Worm (Caenorhabditis elegans) whole organism, early embryonic: ENCODE measurements around the gene wrm-1.

Experiments
- B0310.2 ChIP-seq: sonication (generic microtip); optimal IDR thresholded peaks from 2 replicates; lab custom pipeline; 2016; ENCODE audit warnings: mild to moderate bottlenecking, missing genetic modification characterization, missing compliant biosample characterization
- F13C5.2 ChIP-seq: sonication (generic microtip); optimal IDR thresholded peaks from 2 replicates; lab custom pipeline; 2017; ENCODE audit warnings: mild to moderate bottlenecking, missing genetic modification characterization, inconsistent platforms, missing compliant biosample characterization
- aly-1 ChIP-seq: sonication (generic microtip); optimal IDR thresholded peaks from 2 replicates; lab custom pipeline; 2016; ENCODE audit warnings: missing genetic modification characterization, missing compliant biosample characterization
- ama-1 ChIP-seq: fragments of 150-350 bp; optimal IDR thresholded peaks from 2 replicates; lab custom pipeline; 2014
- ceh-13 ChIP-seq: fragments of 200-800 bp; sonication (Bioruptor generic); optimal IDR thresholded peaks from 2 replicates; lab custom pipeline; 2018; ENCODE audit warnings: mild to moderate bottlenecking, missing genetic modification characterization, missing compliant biosample characterization
- ceh-36 ChIP-seq: sonication (generic microtip); optimal IDR thresholded peaks from 2 replicates; lab custom pipeline; 2016; ENCODE audit warnings: missing genetic modification characterization, inconsistent platforms, missing compliant biosample characterization
- ets-7 ChIP-seq: sonication (generic microtip); optimal IDR thresholded peaks from 2 replicates; lab custom pipeline; 2016; ENCODE audit warnings: missing genotype, missing genetic modification characterization, missing compliant biosample characterization
- flt-1 ChIP-seq: fragments of 200-800 bp; sonication (Bioruptor generic); IDR thresholded peaks from 2 replicates; pipeline ENCODE4 v1.3.6; 2022; ENCODE audit warnings: missing genetic modification characterization, missing compliant biosample characterization
- hmbx-1 ChIP-seq: sonication (generic microtip); optimal IDR thresholded peaks from 2 replicates; lab custom pipeline; 2016; ENCODE audit warnings: mild to moderate bottlenecking, missing genetic modification characterization, missing compliant biosample characterization
- hmg-4 ChIP-seq: fragments of 200-800 bp; sonication (Bioruptor generic); optimal IDR thresholded peaks from 2 replicates; lab custom pipeline; 2018; ENCODE audit warnings: mild to moderate bottlenecking, missing genetic modification characterization, missing compliant biosample characterization
- hnd-1 ChIP-seq: sonication (generic microtip); optimal IDR thresholded peaks from 2 replicates; lab custom pipeline; 2016; ENCODE audit warnings: missing genetic modification characterization, missing compliant biosample characterization
- pes-1 ChIP-seq: fragments of 200-800 bp; sonication (Bioruptor generic); IDR thresholded peaks from 2 replicates; pipeline ENCODE4 v1.3.6; 2022; ENCODE audit warnings: missing genetic modification reagents, missing genetic modification characterization, missing compliant biosample characterization
- scrt-1 ChIP-seq: fragments of 200-800 bp; sonication (Bioruptor generic); IDR thresholded peaks from 2 replicates; pipeline ENCODE4 v1.3.6; 2022; ENCODE audit warnings: missing genetic modification characterization, missing compliant biosample characterization
- sea-1 ChIP-seq: fragments of 200-800 bp; sonication (Bioruptor generic); conservative IDR thresholded peaks from 2 replicates; pipeline ENCODE4 v1.3.6; 2022; ENCODE audit warnings: missing genetic modification characterization, missing compliant biosample characterization
- tbx-11 ChIP-seq: fragments of 200-800 bp; sonication (Bioruptor generic); IDR thresholded peaks from 2 replicates; pipeline ENCODE4 v1.3.6; 2022; ENCODE audit warnings: missing genetic modification characterization, missing compliant biosample characterization
- tbx-37 ChIP-seq: fragments of 200-800 bp; sonication (Bioruptor generic); conservative IDR thresholded peaks from 2 replicates; pipeline ENCODE4 v1.3.6; 2022; ENCODE audit warnings: missing genetic modification reagents, missing genetic modification characterization, missing compliant biosample characterization
- tra-4 ChIP-seq: sonication (generic microtip); optimal IDR thresholded peaks from 2 replicates; lab custom pipeline; 2017; ENCODE audit warnings: missing genetic modification characterization, missing compliant biosample characterization

The wrm-1 gene

ce11 chrIII:5711881-5712643 is 10.6 kb upstream of the wrm-1 start:
- TF ChIP-seq hmg-4 (GFP tag; lab: Kevin White, UChicago) (no peak), hmbx-1 (tag; lab: Kevin White, UChicago) (no peak)

ce11 chrIII:5714230-5714983 is 8.2 kb upstream of the wrm-1 start, which contains the start of gene arf-1:
TSS of gene arf-1 (plus strand) at chrIII:5714886.
- TF ChIP-seq ceh-36 (tag; lab: Kevin White, UChicago) (no peak), hmg-4 (GFP tag; lab: Kevin White, UChicago) (no peak), flt-1 (GFP tag; lab: Robert Waterston, UW) (no peak), hmbx-1 (tag; lab: Kevin White, UChicago) (no peak), F13C5.2 (no peak), B0310.2 (tag; lab: Kevin White, UChicago) (no peak), hnd-1 (tag; lab: Kevin White, UChicago) (no peak), pes-1 (GFP tag; lab: Robert Waterston, UW) (no peak), tbx-11 (no peak), ets-7 (tag; lab: Kevin White, UChicago) (no peak), aly-1 (tag; lab: Kevin White, UChicago) (no peak), ama-1 (lab: Kevin White, UChicago) (no peak), tra-4 (tag; lab: Kevin White, UChicago) (no peak), scrt-1 (GFP tag; lab: Robert Waterston, UW) (no peak), tbx-37 (GFP tag; lab: Robert Waterston, UW) (no peak), sea-1 (GFP tag; lab: Robert Waterston, UW) (no peak), ceh-13 (no peak)

ce11 chrIII:5714984-5715454 is 7.6 kb upstream of the wrm-1 start:
- peak; percentile 83 for TF ChIP-seq ama-1 (lab: Kevin White, UChicago)
- TF ChIP-seq hmg-4 (GFP tag; lab: Kevin White, UChicago): no peak
- TF ChIP-seq F13C5.2: no peak
- TF ChIP-seq ceh-36 (tag; lab: Kevin White, UChicago): peak; percentile 27

ce11 chrIII:5715467-5715866 is 7.2 kb upstream of the wrm-1 start:
- TF ChIP-seq F13C5.2: peak; percentile 54
- TF ChIP-seq ets-7 (tag; lab: Kevin White, UChicago): peak; percentile 11
- no peak for TF ChIP-seq hnd-1 (tag; lab: Kevin White, UChicago)
- TF ChIP-seq hmg-4 (GFP tag; lab: Kevin White, UChicago): peak; percentile 61
- TF ChIP-seq tbx-37 (GFP tag; lab: Robert Waterston, UW): 0 out of 2 replicates have a peak, but pooled peaks have one; percentile 8
- peak; percentile 70 for TF ChIP-seq aly-1 (tag; lab: Kevin White, UChicago)
- no peak for TF ChIP-seq sea-1 (GFP tag; lab: Robert Waterston, UW)

- no peak for TF ChIP-seq hmbx-1 (tag; lab: Kevin White, UChicago)
- TF ChIP-seq ama-1 (lab: Kevin White, UChicago): no peak
- TF ChIP-seq ceh-36 (tag; lab: Kevin White, UChicago): no peak
- TF ChIP-seq hnd-1 (tag; lab: Kevin White, UChicago): no peak
- no peak for TF ChIP-seq tra-4 (tag; lab: Kevin White, UChicago)
- TF ChIP-seq pes-1 (GFP tag; lab: Robert Waterston, UW): no peak
- no peak for TF ChIP-seq F13C5.2
- no peak for TF ChIP-seq scrt-1 (GFP tag; lab: Robert Waterston, UW)
- no peak for TF ChIP-seq ceh-13
Observed at ce11 chrIII:5717173-5717748, 5.4 kb upstream of the wrm-1 start.

ce11 chrIII:5718385-5718784 is 4.3 kb upstream of the wrm-1 start:
- TF ChIP-seq scrt-1 (GFP tag; lab: Robert Waterston, UW): no peak
- TF ChIP-seq F13C5.2: no peak
- TF ChIP-seq ceh-36 (tag; lab: Kevin White, UChicago): no peak
- TF ChIP-seq pes-1 (GFP tag; lab: Robert Waterston, UW): no peak
- no peak for TF ChIP-seq tra-4 (tag; lab: Kevin White, UChicago)
- no peak for TF ChIP-seq sea-1 (GFP tag; lab: Robert Waterston, UW)
- TF ChIP-seq ets-7 (tag; lab: Kevin White, UChicago): no peak
- no peak for TF ChIP-seq flt-1 (GFP tag; lab: Robert Waterston, UW)
- TF ChIP-seq tbx-11: no peak
- TF ChIP-seq B0310.2 (tag; lab: Kevin White, UChicago): no peak
- no peak for TF ChIP-seq hmg-4 (GFP tag; lab: Kevin White, UChicago)
- no peak for TF ChIP-seq aly-1 (tag; lab: Kevin White, UChicago)
- TF ChIP-seq hmbx-1 (tag; lab: Kevin White, UChicago): no peak
- no peak for TF ChIP-seq tbx-37 (GFP tag; lab: Robert Waterston, UW)
- TF ChIP-seq ama-1 (lab: Kevin White, UChicago): no peak
